Fruit fly (Drosophila melanogaster) whole organism, larva: Measurements from ENCODE around the gene Der-1.

ENCODE experiments used
- noc ChIP-seq: fragments of 200-800 bp; sonication (Bioruptor generic); optimal IDR thresholded peaks from 3 replicates; lab custom pipeline; 2019; ENCODE audit warnings: missing biosample characterization, mild to moderate bottlenecking, missing genetic modification characterization, moderate library complexity

Gene Der-1

DNA sequence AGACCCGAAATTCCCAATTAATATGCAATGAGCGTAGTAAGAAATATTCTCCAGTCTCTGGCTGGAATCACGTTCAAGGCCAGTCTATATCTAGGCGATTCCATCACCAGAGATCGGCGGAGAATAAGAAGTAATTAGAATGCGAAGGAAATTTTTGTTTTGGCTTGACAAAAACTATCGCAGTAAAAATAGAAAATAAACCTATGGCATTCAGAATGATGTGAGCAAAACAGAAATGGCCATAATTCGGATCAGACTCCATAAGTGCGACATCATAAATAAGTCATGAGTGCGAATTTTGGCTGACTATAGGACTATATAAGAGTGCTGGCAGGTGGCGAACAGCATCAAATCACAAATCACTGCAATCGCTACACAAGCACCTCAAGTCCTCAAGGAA is 34.4 kb downstream of the Der-1 start, which contains the start of gene Nplp4:
Nplp4 (plus strand) TSS at position 301 of the 400 bp plus-strand sequence.
- TF ChIP-seq noc (tag; lab: Kevin White, UChicago): no peak

DNA sequence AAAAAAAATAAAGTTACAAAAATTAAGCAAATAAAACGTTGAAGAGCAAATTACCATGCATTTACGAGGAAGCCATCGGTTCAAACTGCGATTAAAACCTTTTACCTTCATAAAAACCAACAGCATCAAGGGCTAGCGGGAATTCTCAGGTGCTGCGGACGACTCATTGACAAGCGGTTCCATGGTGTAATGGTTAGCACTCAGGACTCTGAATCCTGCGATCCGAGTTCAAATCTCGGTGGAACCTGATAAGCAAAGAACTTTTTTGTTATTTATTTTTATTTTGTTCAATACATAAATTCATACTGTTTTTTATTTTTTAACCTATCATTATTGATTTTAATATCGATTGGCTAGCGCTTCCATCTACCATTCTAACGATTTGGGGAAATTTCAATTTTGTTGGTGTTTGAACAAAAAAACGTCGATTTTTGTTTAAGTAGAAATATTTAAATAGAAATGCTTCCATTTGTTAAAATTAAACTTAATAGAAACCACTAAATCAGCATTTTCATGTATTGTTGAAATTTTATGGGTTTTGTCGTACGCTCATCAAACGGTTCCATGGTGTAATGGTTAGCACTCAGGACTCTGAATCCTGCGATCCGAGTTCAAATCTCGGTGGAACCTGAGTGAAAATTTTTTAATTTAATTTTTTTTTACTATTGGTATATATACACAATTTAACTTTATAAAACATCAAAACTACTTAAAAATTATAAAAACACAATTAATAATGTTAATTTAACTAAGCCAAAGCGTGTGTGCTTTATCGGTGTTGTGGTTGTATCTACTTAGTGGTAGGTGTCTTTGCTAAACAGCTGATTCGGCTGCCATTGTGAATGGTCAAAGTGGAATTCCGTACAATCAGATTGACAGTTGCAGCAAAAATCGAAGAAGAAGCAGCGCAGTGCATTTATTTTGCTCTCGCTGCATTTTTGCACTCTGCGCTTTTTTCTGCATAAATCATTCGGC is 35.5 kb downstream of the Der-1 start, which contains the start of gene CG4238:
CG4238 (plus strand) TSS at position 880 of the 975 bp plus-strand sequence.
- TF ChIP-seq noc (tag; lab: Kevin White, UChicago): no peak

DNA sequence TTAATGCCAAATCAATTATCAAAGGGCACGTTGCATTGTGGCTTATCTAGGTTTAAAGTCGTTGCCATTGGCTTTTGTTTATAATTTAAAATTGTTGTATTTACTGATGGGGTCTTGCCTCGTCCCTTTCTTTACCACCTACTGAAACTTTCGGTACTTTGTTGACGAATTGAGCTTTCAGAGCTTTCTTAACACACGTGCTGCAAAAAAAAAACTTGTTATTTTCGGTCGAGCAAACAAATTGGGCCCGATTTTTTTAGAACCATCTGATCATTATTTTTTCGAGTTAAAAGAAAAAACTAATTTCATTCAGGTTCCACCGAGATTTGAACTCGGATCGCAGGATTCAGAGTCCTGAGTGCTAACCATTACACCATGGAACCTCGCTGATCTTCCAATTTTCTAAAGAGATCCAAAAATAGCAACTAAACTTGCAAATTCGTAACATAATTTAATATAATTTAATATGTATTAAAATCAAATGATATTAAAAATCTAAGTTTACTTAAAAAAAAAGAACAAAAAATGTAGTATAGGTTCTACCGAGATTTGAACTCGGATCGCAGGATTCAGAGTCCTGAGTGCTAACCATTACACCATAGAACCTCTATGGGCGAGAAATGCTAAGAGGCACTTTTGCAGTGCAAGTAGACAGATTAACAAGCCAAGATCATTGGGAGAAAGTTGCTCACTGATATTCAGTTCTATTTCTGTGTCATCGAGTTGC is 36.7 kb downstream of the Der-1 start:
- peak; percentile 19 for TF ChIP-seq noc (tag; lab: Kevin White, UChicago)

DNA sequence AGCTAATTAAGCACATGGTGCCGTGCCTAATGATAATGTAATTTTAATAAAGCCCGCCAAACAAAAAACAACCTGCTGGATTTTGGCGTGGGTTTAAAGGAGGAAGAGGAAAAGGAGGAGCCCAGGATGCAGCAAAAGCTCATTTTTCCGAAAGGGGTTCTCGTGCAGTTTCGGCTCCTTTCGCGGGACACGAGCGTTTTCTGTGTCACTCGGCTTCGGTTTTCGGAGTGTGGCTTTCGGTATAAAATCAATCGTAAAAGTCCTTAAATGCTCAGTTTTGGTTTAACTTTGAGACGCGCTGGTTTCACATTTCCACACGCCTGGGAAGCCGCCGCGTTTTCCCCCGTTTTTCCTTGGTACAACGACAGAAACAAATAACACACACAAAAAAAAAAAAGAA is 37.7 kb downstream of the Der-1 start:
- TF ChIP-seq noc (tag; lab: Kevin White, UChicago): no peak

DNA sequence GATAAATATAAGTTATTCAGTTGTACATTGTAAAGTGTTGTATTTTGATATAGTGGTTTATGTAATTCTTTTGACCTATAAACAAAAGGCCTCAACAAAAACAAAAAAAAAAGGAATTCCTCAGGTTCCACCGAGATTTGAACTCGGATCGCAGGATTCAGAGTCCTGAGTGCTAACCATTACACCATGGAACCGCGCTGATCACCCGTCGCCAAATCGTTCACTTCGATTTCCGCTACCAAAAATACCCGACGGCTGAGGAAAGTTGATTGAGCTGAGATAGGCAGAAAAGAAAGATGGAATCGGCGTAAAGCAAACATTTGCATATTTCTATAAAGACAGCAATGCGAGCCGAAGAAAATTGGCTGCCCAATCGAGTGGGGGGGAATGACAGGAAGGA is 39.3 kb downstream of the Der-1 start:
- no peak for TF ChIP-seq noc (tag; lab: Kevin White, UChicago)

DNA sequence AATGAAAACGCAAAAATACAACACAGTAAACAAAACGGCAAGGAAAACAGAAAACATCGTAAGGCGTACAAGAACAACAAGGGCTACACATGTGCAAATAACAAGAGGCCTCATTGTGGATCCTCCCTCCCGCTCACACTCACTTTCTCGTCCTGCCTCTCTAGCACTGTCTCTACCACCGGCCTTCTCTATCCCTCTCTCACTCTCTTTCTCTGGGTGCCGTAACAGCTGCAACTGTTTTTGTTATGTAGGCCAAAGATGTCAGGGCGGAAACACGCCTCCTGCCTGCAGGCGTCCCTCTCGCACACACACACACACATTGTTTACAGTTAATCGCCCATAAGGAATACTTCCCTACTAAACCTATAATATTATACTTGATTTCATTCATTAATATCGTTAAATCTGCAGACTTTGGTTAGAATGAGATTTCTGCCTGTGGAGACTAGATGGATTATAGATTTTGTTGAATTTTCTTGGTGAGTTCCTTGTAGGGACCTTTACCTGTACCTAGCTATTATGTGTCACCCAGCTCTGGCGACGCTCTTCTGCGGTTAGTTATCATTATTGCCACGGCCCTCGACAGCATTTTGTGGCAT is 40.2 kb downstream of the Der-1 start:
- TF ChIP-seq noc (tag; lab: Kevin White, UChicago): no peak

DNA sequence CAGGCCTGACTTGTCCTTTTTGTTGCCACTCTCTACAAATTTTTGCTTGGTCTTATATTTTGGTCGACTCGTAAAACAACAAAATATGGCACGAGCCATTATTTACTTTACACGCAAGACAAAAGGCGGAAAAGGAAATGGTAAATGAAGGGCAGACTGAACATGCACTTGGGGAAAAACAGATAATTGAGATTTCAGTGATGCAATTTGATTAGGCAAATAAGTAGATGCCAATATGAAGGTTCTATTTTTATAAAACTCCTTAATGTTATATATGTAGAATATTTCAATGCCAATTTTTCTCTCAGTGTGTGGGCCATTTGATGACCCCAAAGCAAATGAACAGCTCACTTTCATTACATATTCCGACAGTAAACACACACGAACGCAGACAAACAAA is 41.4 kb downstream of the Der-1 start:
- TF ChIP-seq noc (tag; lab: Kevin White, UChicago): no peak

DNA sequence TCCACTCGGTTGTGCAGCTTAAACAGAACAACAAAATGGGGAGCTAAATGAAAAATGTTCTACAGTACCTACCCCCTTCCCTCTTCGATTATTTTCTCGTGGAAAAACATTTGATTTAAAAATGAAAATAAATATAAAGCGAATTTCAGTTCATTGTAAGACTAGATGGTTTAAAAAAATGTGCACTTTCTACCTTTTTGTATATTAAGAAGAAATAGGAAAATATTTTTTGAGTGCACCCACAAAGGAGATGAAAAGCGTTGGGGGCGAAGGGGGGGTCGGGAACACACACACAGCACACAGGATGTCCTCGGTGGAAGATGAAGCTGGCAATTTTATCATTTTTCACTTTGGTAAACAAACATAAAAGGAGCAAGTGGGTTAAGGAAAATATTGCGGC is 49.1 kb downstream of the Der-1 start:
- TF ChIP-seq noc (tag; lab: Kevin White, UChicago): no peak
